Fruit fly (Drosophila melanogaster): ENCODE data around the gene Dd.

Gene Dd

DNA sequence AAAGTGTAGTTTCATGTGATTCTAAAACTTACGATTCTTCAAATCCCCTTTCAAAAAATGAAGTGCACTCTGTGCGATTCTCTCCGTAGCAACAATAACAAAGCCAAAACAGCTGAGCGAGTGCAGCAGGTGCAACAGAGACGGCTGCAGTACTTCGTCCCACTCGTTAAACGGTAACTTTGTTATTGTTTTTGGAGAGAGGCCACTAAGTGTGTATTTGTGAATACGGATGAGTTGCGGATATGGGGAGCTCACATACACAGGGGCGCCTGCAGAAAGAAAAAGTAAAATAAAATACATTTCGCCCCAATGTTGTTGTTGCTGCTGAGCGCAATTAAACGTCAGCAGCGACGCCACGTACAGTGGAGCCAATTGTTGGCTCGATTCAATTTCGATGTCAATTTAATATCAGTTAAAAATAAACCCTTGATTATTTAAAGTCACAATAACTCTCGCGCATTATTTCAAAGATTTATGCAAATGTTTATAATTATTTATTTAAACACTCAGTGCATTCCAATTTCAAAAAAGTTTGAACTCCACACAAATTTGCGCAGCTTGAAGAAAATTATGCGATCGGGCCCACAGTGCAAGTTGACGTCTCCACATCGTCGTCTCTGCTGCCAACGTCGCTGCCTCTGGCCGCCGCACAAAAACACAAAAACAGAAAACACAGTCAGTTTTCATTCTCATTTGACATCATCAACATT is 43.7 kb upstream of the Dd start (continued):
- TF ChIP-seq CG5180 (GFP tag; optimal IDR thresholded peaks at IDR 0.05) (peak; percentile 92), Gsc (GFP tag; IDR thresholded peaks at IDR 0.05) (peak; percentile 93), D (optimal IDR thresholded peaks at IDR 0.05) (no peak), D (GFP tag; optimal IDR thresholded peaks at IDR 0.05) (peak; percentile 98), BEAF-32 (GFP tag; optimal IDR thresholded peaks at IDR 0.05) (peak; percentile 26), Atf-2 (GFP tag; optimal IDR thresholded peaks at IDR 0.05) (peak; percentile 96), Sox102F (GFP tag; optimal IDR thresholded peaks at IDR 0.05) (peak; percentile 98), NC2α (GFP tag; optimal IDR thresholded peaks at IDR 0.05) (peak; percentile 89), Chrac-16 (GFP tag; optimal IDR thresholded peaks at IDR 0.05) (peak; percentile 97), CG17802 (tag; optimal IDR thresholded peaks at IDR 0.05) (peak; percentile 88), CG12659 (GFP tag; optimal IDR thresholded peaks at IDR 0.05) (peak; percentile 99), CG11723 (GFP tag; optimal IDR thresholded peaks at IDR 0.05) (peak; percentile 98), ranshi (GFP tag; IDR thresholded peaks at IDR 0.05) (peak; percentile 96), cato (GFP tag; optimal IDR thresholded peaks at IDR 0.05; ENCODE audit: borderline replicate concordance) (peak; percentile 97), emc (GFP tag; optimal IDR thresholded peaks at IDR 0.05) (peak; percentile 93), CG42726 (GFP tag; IDR thresholded peaks at IDR 0.05; ENCODE audit: partially characterized antibody) (no peak), CG15696 (tag; optimal IDR thresholded peaks at IDR 0.05) (peak; percentile 96), CG18619 (GFP tag; optimal IDR thresholded peaks at IDR 0.05) (peak; percentile 98), fd102C (GFP tag; optimal IDR thresholded peaks at IDR 0.05) (peak; percentile 43), CG6791 (GFP tag; IDR thresholded peaks at IDR 0.05; ENCODE audit: partially characterized antibody) (no peak), cad (GFP tag; optimal IDR thresholded peaks at IDR 0.05) (no peak), CG18262 (tag; optimal IDR thresholded peaks at IDR 0.05) (peak; percentile 96), CG5245 (GFP tag; optimal IDR thresholded peaks at IDR 0.05) (peak; percentile 94), az2 (GFP tag; optimal IDR thresholded peaks at IDR 0.05) (peak; percentile 98), hbn (GFP tag; IDR thresholded peaks at IDR 0.05; ENCODE audit: partially characterized antibody) (no peak), Aef1 (GFP tag; IDR thresholded peaks at IDR 0.05) (peak; percentile 96), CG12299 (tag; optimal IDR thresholded peaks at IDR 0.05) (peak; percentile 97), HHEX (GFP tag; optimal IDR thresholded peaks at IDR 0.05) (peak; percentile 98), CG18476 (GFP tag; optimal IDR thresholded peaks at IDR 0.05) (peak; percentile 97), bigmax (GFP tag; optimal IDR thresholded peaks at IDR 0.05) (peak; percentile 29), PHDP (tag; optimal IDR thresholded peaks at IDR 0.05) (peak; percentile 98), CG32772 (GFP tag; IDR thresholded peaks at IDR 0.05) (peak; percentile 94), Tbp (GFP tag; optimal IDR thresholded peaks at IDR 0.05) (no peak), CG6254 (GFP tag; optimal IDR thresholded peaks at IDR 0.05) (peak; percentile 94), da (GFP tag; optimal IDR thresholded peaks at IDR 0.05) (peak; percentile 81), CG9797 (GFP tag; optimal IDR thresholded peaks at IDR 0.05) (peak; percentile 56), hb (GFP tag; IDR thresholded peaks at IDR 0.05; ENCODE audit: partially characterized antibody) (0 out of 3 replicates have a peak, but pooled peaks have one; percentile 59), CG13287 (GFP tag; IDR thresholded peaks at IDR 0.05; ENCODE audit: partially characterized antibody) (no peak), CG17568 (GFP tag; optimal IDR thresholded peaks at IDR 0.05) (peak; percentile 95), HLH3B (GFP tag; IDR thresholded peaks at IDR 0.05) (peak; percentile 96), CG1792 (GFP tag; optimal IDR thresholded peaks at IDR 0.05) (peak; percentile 89), CG14860 (GFP tag; IDR thresholded peaks at IDR 0.05; ENCODE audit: partially characterized antibody) (0 out of 3 replicates have a peak, but pooled peaks have one; percentile 24), Vsx1 (GFP tag; optimal IDR thresholded peaks at IDR 0.05) (peak; percentile 96), CG3847 (GFP tag; IDR thresholded peaks at IDR 0.05) (peak; percentile 97), CG6272 (GFP tag; IDR thresholded peaks at IDR 0.05) (peak; percentile 93), CG17361 (GFP tag; IDR thresholded peaks at IDR 0.05) (peak; percentile 97), Elba2 (GFP tag; optimal IDR thresholded peaks at IDR 0.05) (peak; percentile 19), dmrt11E (tag; optimal IDR thresholded peaks at IDR 0.05) (peak; percentile 94)

Measured in whole organism, embryonic.